Worm (Caenorhabditis elegans) whole organism, late embryonic: ENCODE measurements around the gene K10H10.7.

Experiments
- C08G9.2 ChIP-seq: sonication (generic microtip); optimal IDR thresholded peaks from 2 replicates; lab custom pipeline; 2016; ENCODE audit warnings: mild to moderate bottlenecking, missing genetic modification characterization, moderate library complexity, missing compliant biosample characterization
- C38D4.7 ChIP-seq: fragments of 200-800 bp; sonication (Bioruptor generic); optimal IDR thresholded peaks from 2 replicates; lab custom pipeline; 2018; ENCODE audit warnings: mild to moderate bottlenecking, missing genetic modification characterization, moderate library complexity, missing compliant biosample characterization
- K02D7.2 ChIP-seq: sonication (generic microtip); optimal IDR thresholded peaks from 2 replicates; lab custom pipeline; 2017; ENCODE audit warnings: mild to moderate bottlenecking, missing genetic modification characterization, missing compliant biosample characterization
- K09A11.1 ChIP-seq: sonication (generic microtip); optimal IDR thresholded peaks from 2 replicates; lab custom pipeline; 2017; ENCODE audit warnings: antibody characterized with exemption, mild to moderate bottlenecking, missing genetic modification characterization, missing compliant biosample characterization; ENCODE audit not compliant: insufficient read depth
- T23F11.4 ChIP-seq: fragments of 200-800 bp; sonication (Bioruptor generic); optimal IDR thresholded peaks from 2 replicates; lab custom pipeline; 2018; ENCODE audit warnings: mild to moderate bottlenecking, missing genetic modification characterization, missing compliant biosample characterization
- ahr-1 ChIP-seq: sonication (generic microtip); optimal IDR thresholded peaks from 2 replicates; lab custom pipeline; 2016; ENCODE audit warnings: missing genetic modification characterization, missing compliant biosample characterization
- ama-1 ChIP-seq: fragments of 150-350 bp; optimal IDR thresholded peaks from 2 replicates; lab custom pipeline; 2014
- ceh-18 ChIP-seq: sonication (generic microtip); optimal IDR thresholded peaks from 2 replicates; lab custom pipeline; 2016; ENCODE audit warnings: missing genetic modification characterization, missing compliant biosample characterization
- ceh-19 ChIP-seq: fragments of 200-800 bp; sonication (Bioruptor generic); optimal IDR thresholded peaks from 2 replicates; lab custom pipeline; 2018; ENCODE audit warnings: mild to moderate bottlenecking, missing genetic modification characterization, missing compliant biosample characterization
- ceh-22 ChIP-seq: sonication (generic microtip); optimal IDR thresholded peaks from 2 replicates; lab custom pipeline; 2017; ENCODE audit warnings: missing biosample characterization, missing genetic modification characterization
- ceh-30 ChIP-seq: fragments of 150-350 bp; optimal IDR thresholded peaks from 2 replicates; lab custom pipeline; 2014; ENCODE audit warnings: missing biosample characterization, missing genetic modification characterization
- ceh-34 ChIP-seq: sonication (generic microtip); optimal IDR thresholded peaks from 2 replicates; lab custom pipeline; 2016; ENCODE audit warnings: mild to moderate bottlenecking, missing genetic modification characterization, missing compliant biosample characterization
- ceh-45 ChIP-seq: fragments of 200-800 bp; sonication (Bioruptor generic); IDR thresholded peaks from 2 replicates; pipeline ENCODE4 v1.3.6; 2022; ENCODE audit warnings: missing genetic modification reagents, missing genetic modification characterization, missing compliant biosample characterization
- ceh-48 ChIP-seq: sonication (generic microtip); optimal IDR thresholded peaks from 2 replicates; lab custom pipeline; 2016; ENCODE audit warnings: missing genetic modification characterization, inconsistent platforms, missing compliant biosample characterization
- ceh-6 ChIP-seq: fragments of 200-800 bp; sonication (Bioruptor generic); optimal IDR thresholded peaks from 2 replicates; lab custom pipeline; 2018; ENCODE audit warnings: mild to moderate bottlenecking, missing genetic modification characterization, missing compliant biosample characterization
- ceh-9 ChIP-seq: sonication (generic microtip); optimal IDR thresholded peaks from 2 replicates; lab custom pipeline; 2016; ENCODE audit warnings: mild to moderate bottlenecking, missing genetic modification characterization, inconsistent platforms, missing compliant biosample characterization
- dve-1 ChIP-seq: sonication (generic microtip); optimal IDR thresholded peaks from 2 replicates; lab custom pipeline; 2017; ENCODE audit warnings: antibody characterized with exemption, mild to moderate bottlenecking, missing genetic modification characterization, missing compliant biosample characterization
- elt-2 ChIP-seq: sonication (generic microtip); optimal IDR thresholded peaks from 2 replicates; lab custom pipeline; 2016; ENCODE audit warnings: missing genetic modification reagents, missing genetic modification characterization, missing compliant biosample characterization
- elt-4 ChIP-seq: sonication (generic microtip); optimal IDR thresholded peaks from 2 replicates; lab custom pipeline; 2016; ENCODE audit warnings: missing genetic modification characterization, missing compliant biosample characterization
- ets-4 ChIP-seq: sonication (generic microtip); optimal IDR thresholded peaks from 2 replicates; lab custom pipeline; 2016; ENCODE audit warnings: missing genetic modification characterization, missing compliant biosample characterization
- eyg-1 ChIP-seq: sonication (generic microtip); optimal IDR thresholded peaks from 2 replicates; lab custom pipeline; 2016; ENCODE audit warnings: missing genotype, missing genetic modification characterization, missing compliant biosample characterization
- fax-1 ChIP-seq: sonication (generic microtip); optimal IDR thresholded peaks from 2 replicates; lab custom pipeline; 2016; ENCODE audit warnings: missing genotype, missing genetic modification characterization, missing compliant biosample characterization
- fkh-10 ChIP-seq: fragments of 150-350 bp; optimal IDR thresholded peaks from 2 replicates; lab custom pipeline; 2014; ENCODE audit warnings: missing biosample characterization, missing genetic modification reagents, missing genetic modification characterization
- fkh-6 ChIP-seq: sonication (generic microtip); optimal IDR thresholded peaks from 2 replicates; lab custom pipeline; 2016; ENCODE audit warnings: missing genetic modification characterization, missing compliant biosample characterization
- hlh-6 ChIP-seq: sonication (generic microtip); optimal IDR thresholded peaks from 2 replicates; lab custom pipeline; 2016; ENCODE audit warnings: missing genotype, missing genetic modification characterization, missing compliant biosample characterization
- nfya-1 ChIP-seq: sonication (generic microtip); optimal IDR thresholded peaks from 2 replicates; lab custom pipeline; 2017; ENCODE audit warnings: missing genetic modification characterization, mild to moderate bottlenecking, missing compliant biosample characterization, antibody characterized with exemption, moderate library complexity
- nhr-232 ChIP-seq: sonication (generic microtip); optimal IDR thresholded peaks from 2 replicates; lab custom pipeline; 2016; ENCODE audit warnings: missing genetic modification characterization, missing compliant biosample characterization
- npax-4 ChIP-seq: sonication (generic microtip); optimal IDR thresholded peaks from 2 replicates; lab custom pipeline; 2016; ENCODE audit warnings: missing genetic modification characterization, missing compliant biosample characterization
- odd-2 ChIP-seq: sonication (generic microtip); optimal IDR thresholded peaks from 2 replicates; lab custom pipeline; 2017; ENCODE audit warnings: antibody characterized with exemption, mild to moderate bottlenecking, missing genetic modification characterization, missing compliant biosample characterization
- pat-9 ChIP-seq: fragments of 200-800 bp; sonication (Bioruptor generic); optimal IDR thresholded peaks from 2 replicates; lab custom pipeline; 2018; ENCODE audit warnings: mild to moderate bottlenecking, missing genetic modification characterization, moderate library complexity, missing compliant biosample characterization
- pax-1 ChIP-seq: fragments of 150-350 bp; optimal IDR thresholded peaks from 2 replicates; lab custom pipeline; 2014; ENCODE audit warnings: missing biosample characterization, missing genetic modification characterization
- pha-2 ChIP-seq: sonication (generic microtip); optimal IDR thresholded peaks from 2 replicates; lab custom pipeline; 2017; ENCODE audit warnings: mild to moderate bottlenecking, missing genetic modification characterization, missing compliant biosample characterization
- pha-4 ChIP-seq: fragments of 150-350 bp; optimal IDR thresholded peaks from 2 replicates; lab custom pipeline; 2018; ENCODE audit warnings: missing biosample characterization, missing genetic modification reagents, missing genetic modification characterization
- pqm-1 ChIP-seq: sonication (generic microtip); optimal IDR thresholded peaks from 2 replicates; lab custom pipeline; 2016; ENCODE audit warnings: missing genetic modification characterization, missing compliant biosample characterization
- pros-1 ChIP-seq: fragments of 150-350 bp; optimal IDR thresholded peaks from 2 replicates; lab custom pipeline; 2014; ENCODE audit warnings: missing biosample characterization, missing genetic modification reagents, missing genetic modification characterization
- rnt-1 ChIP-seq: sonication (generic microtip); optimal IDR thresholded peaks from 2 replicates; lab custom pipeline; 2016; ENCODE audit warnings: missing genetic modification characterization, missing compliant biosample characterization
- sox-2 ChIP-seq: fragments of 200-800 bp; sonication (Bioruptor generic); IDR thresholded peaks from 2 replicates; pipeline ENCODE4 v1.3.6; 2022; ENCODE audit warnings: missing genetic modification reagents, missing genetic modification characterization, missing compliant biosample characterization
- sox-4 ChIP-seq: sonication (generic microtip); optimal IDR thresholded peaks from 2 replicates; lab custom pipeline; 2017; ENCODE audit warnings: mild to moderate bottlenecking, missing genetic modification characterization, inconsistent platforms, missing compliant biosample characterization
- syd-9 ChIP-seq: sonication (generic microtip); optimal IDR thresholded peaks from 2 replicates; lab custom pipeline; 2016; ENCODE audit warnings: mild to moderate bottlenecking, missing genetic modification characterization, moderate library complexity, missing compliant biosample characterization
- tbx-2 ChIP-seq: sonication (generic microtip); optimal IDR thresholded peaks from 2 replicates; lab custom pipeline; 2016; ENCODE audit warnings: missing genetic modification characterization, missing compliant biosample characterization
- ttx-3 ChIP-seq: sonication (generic microtip); optimal IDR thresholded peaks from 2 replicates; lab custom pipeline; 2016; ENCODE audit warnings: missing genetic modification reagents, missing genetic modification characterization, missing compliant biosample characterization
- unc-3 ChIP-seq, 2 experiments: fragments of 200-800 bp in 1 of 2; sonication (Bioruptor generic) in 1 of 2; sonication (generic microtip) in 1 of 2; conservative IDR thresholded peaks in 1 of 2; optimal IDR thresholded peaks in 1 of 2; 2 replicates each; pipeline versions ENCODE4 v1.3.6 to Lab custom; 2016 to 2022; ENCODE audit warnings: missing compliant biosample characterization in 2 of 2, missing genetic modification characterization in 2 of 2, missing genetic modification reagents in 1 of 2
- unc-42 ChIP-seq: sonication (generic microtip); optimal IDR thresholded peaks from 2 replicates; lab custom pipeline; 2016; ENCODE audit warnings: missing genotype, missing genetic modification characterization, missing compliant biosample characterization
- unc-55 ChIP-seq: sonication (generic microtip); optimal IDR thresholded peaks from 2 replicates; lab custom pipeline; 2017; ENCODE audit warnings: missing biosample characterization, missing genetic modification reagents, missing genetic modification characterization

K10H10.7 gene

DNA sequence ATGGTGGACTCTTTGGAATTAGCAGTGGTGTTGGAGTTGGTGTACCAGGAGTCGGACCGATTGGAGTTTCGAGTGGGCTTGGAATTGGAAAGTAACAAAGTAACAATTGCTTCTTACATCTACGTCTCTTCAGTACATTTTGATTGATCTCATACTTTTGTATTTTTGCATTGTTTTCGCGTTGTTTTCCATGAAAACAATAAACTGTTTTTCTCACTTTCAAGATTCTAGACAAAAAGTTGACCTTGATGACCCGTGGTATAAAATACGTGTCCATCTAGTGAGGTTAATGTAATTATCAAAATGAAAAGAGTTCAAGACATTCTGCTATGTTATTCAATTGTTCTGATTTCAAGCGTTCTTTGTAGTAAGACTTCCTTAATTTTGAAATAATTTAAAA is 6.0 kb downstream of the K10H10.7 start, which contains the start of gene K10H10.5:
Gene K10H10.5 (plus strand): TSS at position 301 of the 400 bp plus-strand sequence.
- no peak for TF ChIP-seq tbx-2 (tag; lab: Kevin White, UChicago)
- TF ChIP-seq, all 69 proteins: peak for 0

DNA sequence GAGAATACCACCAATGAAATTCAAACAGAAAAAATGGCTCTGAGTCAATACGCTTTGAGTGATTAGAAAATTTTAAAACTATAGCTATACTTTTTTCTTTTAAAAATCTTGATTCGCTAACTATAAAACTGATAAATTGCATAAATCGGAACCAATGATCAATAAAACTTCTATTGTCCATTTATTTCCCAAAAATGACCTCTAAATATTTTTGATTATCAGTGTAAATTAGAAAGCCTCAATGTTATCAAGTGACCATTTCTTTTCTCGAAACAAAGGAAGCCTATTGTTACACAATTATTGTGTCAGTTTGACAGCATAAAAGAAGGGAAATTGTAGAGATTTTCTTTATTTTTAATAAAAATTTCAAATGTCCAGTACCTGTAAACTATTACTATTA is 7.3 kb downstream of the K10H10.7 start, which contains the start of gene K10H10.4:
Gene K10H10.4 (plus strand): TSS at position 301 of the 400 bp plus-strand sequence.
- TF ChIP-seq ahr-1 (tag; lab: Kevin White, UChicago) (no peak), C38D4.7 (GFP tag; lab: Kevin White, UChicago) (no peak), unc-55 (GFP tag; lab: Kevin White, UChicago) (no peak), rnt-1 (tag; lab: Kevin White, UChicago) (no peak), ceh-9 (no peak), odd-2 (no peak), pqm-1 (tag; lab: Kevin White, UChicago) (no peak), ceh-22 (tag; lab: Kevin White, UChicago) (no peak), fax-1 (tag; lab: Kevin White, UChicago) (no peak), ceh-19 (GFP tag; lab: Kevin White, UChicago) (no peak), npax-4 (tag; lab: Kevin White, UChicago) (no peak), T23F11.4 (no peak), K02D7.2 (tag; lab: Kevin White, UChicago) (no peak), ceh-6 (GFP tag; lab: Kevin White, UChicago) (no peak), K09A11.1 (tag; lab: Kevin White, UChicago) (no peak), ets-4 (tag; lab: Kevin White, UChicago) (no peak), ceh-18 (tag; lab: Kevin White, UChicago) (no peak), sox-4 (tag; lab: Kevin White, UChicago) (no peak), ceh-30 (tag; lab: Kevin White, UChicago) (no peak), unc-3 (GFP tag; conservative IDR thresholded peaks at IDR 0.05; lab: Robert Waterston, UW) (no peak), unc-3 (tag; optimal IDR thresholded peaks at IDR 0.05; lab: Kevin White, UChicago) (no peak)

DNA sequence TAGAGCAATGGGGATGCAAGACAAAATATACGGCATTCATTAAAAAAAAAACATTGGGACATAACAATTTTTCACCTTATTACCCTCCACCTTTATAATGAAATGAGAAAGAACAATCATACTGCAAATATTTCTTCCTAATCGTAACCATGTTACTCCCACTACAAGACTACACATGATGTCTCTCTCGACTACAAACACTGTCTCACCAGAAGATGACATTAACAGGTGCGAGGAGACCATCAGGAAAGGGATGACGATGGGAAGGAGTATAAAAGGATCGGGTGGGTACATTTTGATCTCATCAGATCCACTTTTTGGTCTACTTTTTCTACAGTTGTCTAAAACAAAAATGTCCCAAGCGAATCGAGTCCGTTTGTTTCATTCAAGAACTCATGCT is 9.6 kb downstream of the K10H10.7 start, which contains the start of gene dhs-8:
Gene dhs-8 (plus strand): TSS at position 179 of the 400 bp plus-strand sequence.
- TF ChIP-seq pha-4 (tag; lab: Kevin White, UChicago) = no peak
- TF ChIP-seq hlh-6 (tag; lab: Kevin White, UChicago) = no peak
- TF ChIP-seq fax-1 (tag; lab: Kevin White, UChicago) = no peak
- no peak for TF ChIP-seq C08G9.2 (tag; lab: Kevin White, UChicago)
- TF ChIP-seq ceh-34 (tag; lab: Kevin White, UChicago) = no peak
- TF ChIP-seq ttx-3 (tag; lab: Kevin White, UChicago) = no peak
- TF ChIP-seq nhr-232 = no peak
- no peak for TF ChIP-seq npax-4 (tag; lab: Kevin White, UChicago)
- no peak for TF ChIP-seq fkh-6 (tag; lab: Kevin White, UChicago)
- no peak for TF ChIP-seq elt-4 (tag; lab: Kevin White, UChicago)
- no peak for TF ChIP-seq fkh-10 (GFP tag; lab: Kevin White, UChicago)
- TF ChIP-seq unc-42 (tag; lab: Kevin White, UChicago) = no peak
- TF ChIP-seq pros-1 (tag; lab: Kevin White, UChicago) = no peak
- TF ChIP-seq pat-9 = no peak
- TF ChIP-seq elt-2 (tag; lab: Kevin White, UChicago) = no peak
- TF ChIP-seq syd-9 = no peak

- TF ChIP-seq pha-2 (tag; lab: Kevin White, UChicago) (peak; percentile 88), ceh-22 (tag; lab: Kevin White, UChicago) (peak; percentile 35), pros-1 (tag; lab: Kevin White, UChicago) (peak; percentile 15), ceh-18 (tag; lab: Kevin White, UChicago) (peak; percentile 83), nhr-232 (peak; percentile 85), ttx-3 (tag; lab: Kevin White, UChicago) (peak; percentile 80), ahr-1 (tag; lab: Kevin White, UChicago) (peak; percentile 74), eyg-1 (tag; lab: Kevin White, UChicago) (peak; percentile 83), ceh-48 (peak; percentile 77), C08G9.2 (tag; lab: Kevin White, UChicago) (peak; percentile 83), T23F11.4 (peak; percentile 74), ceh-45 (no peak), pax-1 (tag; lab: Kevin White, UChicago) (no peak), ceh-6 (GFP tag; lab: Kevin White, UChicago) (peak; percentile 92), nfya-1 (peak; percentile 77), sox-4 (tag; lab: Kevin White, UChicago) (peak; percentile 80), sox-2 (peak; percentile 79), dve-1 (tag; lab: Kevin White, UChicago) (peak; percentile 88), ama-1 (lab: Kevin White, UChicago) (no peak), K09A11.1 (tag; lab: Kevin White, UChicago) (peak; percentile 89), fax-1 (tag; lab: Kevin White, UChicago) (peak; percentile 68), pha-4 (tag; lab: Kevin White, UChicago) (no peak), fkh-10 (GFP tag; lab: Kevin White, UChicago) (no peak)
These were observed 10.7 kb downstream of the K10H10.7 start for ce11 chrII:14496809-14497208.
